Fruit fly (Drosophila melanogaster) whole organism, prepupa: ENCODE measurements around the gene ssp6.
A peak's percentile ranks its signal among the peaks of the same experiment; 100 is the strongest.

Experiments used
- Blimp-1 ChIP-seq: fragments of 200-800 bp; sonication (Bioruptor generic); optimal IDR thresholded peaks from 3 replicates; lab custom pipeline; 2017; ENCODE audit warnings: missing biosample characterization, missing genetic modification characterization, mild to moderate bottlenecking, moderate library complexity, missing genetic modification reagents
- CG11294 ChIP-seq: fragments of 200-800 bp; sonication (Bioruptor generic); IDR thresholded peaks from 2 replicates; pipeline ENCODE4 v1.3.6; 2022; ENCODE audit warnings: missing biosample characterization, missing genetic modification characterization
- CG15336 ChIP-seq: fragments of 200-800 bp; sonication (Bioruptor generic); IDR thresholded peaks from 2 replicates; pipeline ENCODE4 v1.3.6; 2022; ENCODE audit warnings: missing biosample characterization, missing genetic modification characterization
- CG31627 ChIP-seq: fragments of 200-800 bp; sonication (Bioruptor generic); optimal IDR thresholded peaks from 3 replicates; lab custom pipeline; 2016; ENCODE audit warnings: missing biosample characterization, missing genetic modification characterization
- CG32006 ChIP-seq: fragments of 200-800 bp; sonication (Bioruptor generic); optimal IDR thresholded peaks from 3 replicates; lab custom pipeline; 2017; ENCODE audit warnings: missing biosample characterization, mild to moderate bottlenecking, missing genetic modification characterization
- CG34406 ChIP-seq: fragments of 200-800 bp; sonication (Bioruptor generic); optimal IDR thresholded peaks from 3 replicates; lab custom pipeline; 2016; ENCODE audit warnings: missing biosample characterization, missing genetic modification characterization
- CG4318 ChIP-seq: fragments of 200-800 bp; sonication (Bioruptor generic); optimal IDR thresholded peaks from 3 replicates; lab custom pipeline; 2017; ENCODE audit warnings: missing biosample characterization, mild to moderate bottlenecking, missing genetic modification characterization
- CG7368 ChIP-seq: fragments of 200-800 bp; sonication (Bioruptor generic); optimal IDR thresholded peaks from 3 replicates; lab custom pipeline; 2016; ENCODE audit warnings: missing biosample characterization, missing genetic modification characterization
- CG8319 ChIP-seq: fragments of 200-800 bp; sonication (Bioruptor generic); optimal IDR thresholded peaks from 3 replicates; lab custom pipeline; 2016; ENCODE audit warnings: missing biosample characterization, missing genetic modification characterization
- CG9139 ChIP-seq: fragments of 200-800 bp; sonication (Bioruptor generic); optimal IDR thresholded peaks from 3 replicates; lab custom pipeline; 2017; ENCODE audit warnings: missing biosample characterization, mild to moderate bottlenecking, missing genetic modification characterization
- Eip78C ChIP-seq: fragments of 200-800 bp; sonication (Bioruptor generic); peaks from one replicate; lab custom pipeline; 2016; ENCODE audit warnings: missing biosample characterization, missing genetic modification characterization
- Ets96B ChIP-seq: fragments of 200-800 bp; optimal IDR thresholded peaks from 2 replicates; lab custom pipeline; 2019; ENCODE audit warnings: missing biosample characterization, mild to moderate bottlenecking, missing genetic modification characterization, moderate library complexity
- Hr39 ChIP-seq: fragments of 200-800 bp; sonication (Bioruptor generic); optimal IDR thresholded peaks from 2 replicates; lab custom pipeline; 2016; ENCODE audit warnings: missing biosample characterization, missing genetic modification characterization
- Hr4 ChIP-seq: fragments of 200-800 bp; sonication (Bioruptor generic); optimal IDR thresholded peaks from 3 replicates; lab custom pipeline; 2016; ENCODE audit warnings: missing biosample characterization, missing genetic modification characterization
- Lpt ChIP-seq: fragments of 200-800 bp; sonication (Bioruptor generic); optimal IDR thresholded peaks from 3 replicates; lab custom pipeline; 2016; ENCODE audit warnings: missing biosample characterization, missing genetic modification characterization
- Met ChIP-seq: fragments of 200-800 bp; sonication (Bioruptor generic); optimal IDR thresholded peaks from 3 replicates; lab custom pipeline; 2016; ENCODE audit warnings: missing biosample characterization, missing genetic modification characterization
- Sox102F ChIP-seq: fragments of 200-800 bp; sonication (Bioruptor generic); optimal IDR thresholded peaks from 2 replicates; lab custom pipeline; 2016; ENCODE audit warnings: missing biosample characterization, mild to moderate bottlenecking, missing genetic modification characterization
- Sox14 ChIP-seq: fragments of 200-800 bp; sonication (Bioruptor generic); optimal IDR thresholded peaks from 3 replicates; lab custom pipeline; 2016; ENCODE audit warnings: missing biosample characterization, missing genetic modification characterization
- achi ChIP-seq: fragments of 200-800 bp; sonication (Bioruptor generic); optimal IDR thresholded peaks from 3 replicates; lab custom pipeline; 2016; ENCODE audit warnings: missing biosample characterization, missing genetic modification characterization
- cyc ChIP-seq: fragments of 200-800 bp; sonication (Bioruptor generic); optimal IDR thresholded peaks from 3 replicates; lab custom pipeline; 2016; ENCODE audit warnings: missing biosample characterization, missing genetic modification characterization
- dsx ChIP-seq: fragments of 200-800 bp; optimal IDR thresholded peaks from 3 replicates; lab custom pipeline; 2019; ENCODE audit warnings: missing biosample characterization, mild to moderate bottlenecking, missing genetic modification characterization, moderate library complexity; ENCODE audit not compliant: poor library complexity, severe bottlenecking
- esn ChIP-seq: fragments of 200-800 bp; sonication (Bioruptor generic); optimal IDR thresholded peaks from 2 replicates; lab custom pipeline; 2016; ENCODE audit warnings: missing biosample characterization, mild to moderate bottlenecking, missing genetic modification characterization, moderate library complexity
- fd59A ChIP-seq: fragments of 200-800 bp; sonication (Bioruptor generic); optimal IDR thresholded peaks from 2 replicates; lab custom pipeline; 2017; ENCODE audit warnings: missing biosample characterization, mild to moderate bottlenecking, missing genetic modification characterization, missing genetic modification reagents
- fkh ChIP-seq: fragments of 200-800 bp; sonication (Bioruptor generic); optimal IDR thresholded peaks from 3 replicates; lab custom pipeline; 2017; ENCODE audit warnings: missing biosample characterization, mild to moderate bottlenecking, missing genetic modification characterization, moderate library complexity
- pdm3 ChIP-seq: fragments of 200-800 bp; sonication (Bioruptor generic); optimal IDR thresholded peaks from 3 replicates; lab custom pipeline; 2016; ENCODE audit warnings: missing biosample characterization, missing genetic modification characterization
- salr ChIP-seq, 2 experiments: fragments of 200-800 bp; sonication (Bioruptor generic); optimal IDR thresholded peaks; 3 replicates each; lab custom pipeline; 2016 to 2018; ENCODE audit warnings: missing biosample characterization in 2 of 2, missing genetic modification characterization in 2 of 2, mild to moderate bottlenecking in 1 of 2
- svp ChIP-seq: fragments of 200-800 bp; sonication (Bioruptor generic); peaks from one replicate; lab custom pipeline; 2016; ENCODE audit warnings: missing biosample characterization, missing genetic modification characterization
- topi ChIP-seq: fragments of 200-800 bp; sonication (Bioruptor generic); optimal IDR thresholded peaks from 3 replicates; lab custom pipeline; 2016; ENCODE audit warnings: missing biosample characterization, missing genetic modification characterization
- vri ChIP-seq: fragments of 200-800 bp; sonication (Bioruptor generic); optimal IDR thresholded peaks from 3 replicates; lab custom pipeline; 2016; ENCODE audit warnings: missing biosample characterization, mild to moderate bottlenecking, missing genetic modification characterization

The ssp6 gene

dm6 chr3L:6036811-6037210 lies 39.7 kb upstream of the ssp6 start, which contains the start of gene CG6462:
CG6462 (plus strand) TSS chr3L:6037111.
- no peak for TF ChIP-seq CG4318 (GFP tag; lab: Kevin White, UChicago)
- no peak for TF ChIP-seq CG7368
- no peak for TF ChIP-seq CG9139

- no peak for TF ChIP-seq Hr39
- TF ChIP-seq Met (GFP tag; lab: Kevin White, UChicago) = no peak
- TF ChIP-seq salr (GFP tag; optimal IDR thresholded peaks at IDR 0.05; lab: Kevin White, UChicago) = no peak
- peak; percentile 9 for TF ChIP-seq Eip78C (GFP tag; lab: Kevin White, UChicago)
- TF ChIP-seq Ets96B = no peak
- no peak for TF ChIP-seq Sox102F (GFP tag; lab: Kevin White, UChicago)
- TF ChIP-seq cyc (GFP tag; lab: Kevin White, UChicago) = no peak
- TF ChIP-seq CG11294 (GFP tag; lab: Robert Waterston, UW) = no peak
These were observed 37.8 kb upstream of the ssp6 start, which contains the start of gene Jon65Aiv for dm6 chr3L:6038720-6039205. Jon65Aiv (plus strand) TSS chr3L:6039155.

- peak; percentile 46 for TF ChIP-seq vri (GFP tag; lab: Kevin White, UChicago)
- no peak for TF ChIP-seq dsx (GFP tag; lab: Kevin White, UChicago)
- TF ChIP-seq, all 60 proteins: peak for 1
These were observed 26.2 kb upstream of the ssp6 start, which contains the start of gene Jon65Aiii for dm6 chr3L:6050230-6050807. Jon65Aiii (plus strand) TSS chr3L:6050757.

dm6 chr3L:6052021-6052420 lies 24.5 kb upstream of the ssp6 start, which contains the start of gene Jon65Aii:
Jon65Aii (plus strand) TSS chr3L:6052321.
- TF ChIP-seq vri (GFP tag; lab: Kevin White, UChicago) (peak; percentile 7), CG32006 (GFP tag; lab: Kevin White, UChicago) (no peak), CG8319 (GFP tag; lab: Kevin White, UChicago) (no peak), topi (no peak), Lpt (GFP tag; lab: Kevin White, UChicago) (no peak), fd59A (GFP tag; lab: Kevin White, UChicago) (no peak)

- TF ChIP-seq Ets96B (no peak), pdm3 (GFP tag; lab: Kevin White, UChicago) (no peak), achi (GFP tag; lab: Kevin White, UChicago) (no peak), topi (no peak), Hr4 (GFP tag; lab: Kevin White, UChicago) (no peak)
These were observed 22.2 kb upstream of the ssp6 start, which contains the start of gene Jon65Ai for dm6 chr3L:6054343-6054742. Jon65Ai (minus strand) TSS chr3L:6054443.

dm6 chr3L:6054803-6055202 lies 21.7 kb upstream of the ssp6 start, which contains the start of gene tant:
tant (plus strand) TSS chr3L:6055136.
- no peak for TF ChIP-seq CG15336 (GFP tag; lab: Robert Waterston, UW)
- no peak for TF ChIP-seq CG34406 (GFP tag; lab: Kevin White, UChicago)
- TF ChIP-seq svp = peak; percentile 34
- peak; percentile 88 for TF ChIP-seq fkh
- TF ChIP-seq Blimp-1 (GFP tag; lab: Kevin White, UChicago) = no peak
- peak; percentile 9 for TF ChIP-seq CG31627
- TF ChIP-seq esn = peak; percentile 25
- no peak for TF ChIP-seq CG4318 (GFP tag; lab: Kevin White, UChicago)
- TF ChIP-seq Sox14 (GFP tag; lab: Kevin White, UChicago) = peak; percentile 42
